Fruit fly (Drosophila melanogaster) whole organism, embryonic: Measurements from ENCODE around the gene upSET.

Experiments
- Abd-B ChIP-seq: fragments of 200-800 bp; sonication (Bioruptor generic); optimal IDR thresholded peaks from 2 replicates; lab custom pipeline; 2018; ENCODE audit warnings: missing biosample characterization, mild to moderate bottlenecking, missing genetic modification characterization, moderate library complexity
- C15 ChIP-seq: fragments of 200-800 bp; sonication (Bioruptor generic); IDR thresholded peaks from 3 replicates; pipeline ENCODE4 v1.3.6; 2022; ENCODE audit warnings: missing biosample characterization, missing genetic modification characterization
- CG10267 ChIP-seq: fragments of 200-800 bp; sonication (Bioruptor generic); optimal IDR thresholded peaks from 2 replicates; lab custom pipeline; 2018; ENCODE audit warnings: missing biosample characterization, mild to moderate bottlenecking, missing genetic modification characterization, moderate library complexity
- CG10431 ChIP-seq: fragments of 200-800 bp; sonication (Bioruptor generic); optimal IDR thresholded peaks from 3 replicates; lab custom pipeline; 2018; ENCODE audit warnings: missing biosample characterization, mild to moderate bottlenecking, missing genetic modification characterization
- CG12659 ChIP-seq: fragments of 200-800 bp; sonication (Bioruptor generic); optimal IDR thresholded peaks from 3 replicates; lab custom pipeline; 2017; ENCODE audit warnings: mild to moderate bottlenecking, missing biosample characterization, missing genetic modification reagents, missing genetic modification characterization
- CG13775 ChIP-seq: fragments of 200-800 bp; sonication (Bioruptor generic); optimal IDR thresholded peaks from 3 replicates; lab custom pipeline; 2017; ENCODE audit warnings: missing biosample characterization, mild to moderate bottlenecking, missing genetic modification characterization
- CG15073 ChIP-seq: fragments of 200-800 bp; sonication (Bioruptor generic); optimal IDR thresholded peaks from 2 replicates; lab custom pipeline; 2016; ENCODE audit warnings: missing biosample characterization, missing genetic modification characterization
- CG17328 ChIP-seq: fragments of 200-800 bp; sonication (Bioruptor generic); IDR thresholded peaks from 2 replicates; pipeline ENCODE4 v1.3.6; 2022; ENCODE audit warnings: missing biosample characterization, missing genetic modification characterization
- CG17361 ChIP-seq: fragments of 200-800 bp; sonication (Bioruptor generic); IDR thresholded peaks from 3 replicates; pipeline ENCODE4 v1.3.6; 2022; ENCODE audit warnings: missing biosample characterization, missing genetic modification characterization
- CG17829 ChIP-seq: fragments of 200-800 bp; optimal IDR thresholded peaks from 2 replicates; lab custom pipeline; 2019; ENCODE audit warnings: missing biosample characterization, mild to moderate bottlenecking, missing genetic modification characterization, moderate library complexity
- CG18262 ChIP-seq: fragments of 200-800 bp; optimal IDR thresholded peaks from 3 replicates; lab custom pipeline; 2019; ENCODE audit warnings: missing biosample characterization, mild to moderate bottlenecking, missing genetic modification characterization, moderate library complexity
- CG2875 ChIP-seq: fragments of 200-800 bp; sonication (Bioruptor generic); optimal IDR thresholded peaks from 2 replicates; lab custom pipeline; 2017; ENCODE audit warnings: missing biosample characterization, mild to moderate bottlenecking, missing genetic modification characterization, missing genetic modification reagents
- CG34224 ChIP-seq: fragments of 200-800 bp; sonication (Bioruptor generic); IDR thresholded peaks from 3 replicates; pipeline ENCODE4 v1.3.6; 2022; ENCODE audit warnings: missing biosample characterization, missing genetic modification characterization; ENCODE audit not compliant: partially characterized antibody
- CG3995 ChIP-seq: fragments of 200-800 bp; sonication (Bioruptor generic); optimal IDR thresholded peaks from 3 replicates; lab custom pipeline; 2016; ENCODE audit warnings: missing biosample characterization, missing genetic modification characterization
- CG4360 ChIP-seq: fragments of 200-800 bp; sonication (Bioruptor generic); IDR thresholded peaks from 2 replicates; pipeline ENCODE4 v1.3.6; 2022; ENCODE audit warnings: missing biosample characterization, missing genetic modification characterization
- CG4820 ChIP-seq: fragments of 200-800 bp; sonication (Bioruptor generic); optimal IDR thresholded peaks from 3 replicates; lab custom pipeline; 2016; ENCODE audit warnings: missing biosample characterization, missing genetic modification characterization
- CG6272 ChIP-seq: fragments of 200-800 bp; sonication (Bioruptor generic); IDR thresholded peaks from 2 replicates; pipeline ENCODE4 v1.3.6; 2022; ENCODE audit warnings: missing biosample characterization, missing genetic modification characterization
- CG6854 ChIP-seq: fragments of 200-800 bp; sonication (Bioruptor generic); optimal IDR thresholded peaks from 3 replicates; lab custom pipeline; 2017; ENCODE audit warnings: missing biosample characterization, mild to moderate bottlenecking, missing genetic modification characterization
- CG7357 ChIP-seq: fragments of 200-800 bp; sonication (Bioruptor generic); IDR thresholded peaks from 3 replicates; pipeline ENCODE4 v1.3.6; 2022; ENCODE audit warnings: missing biosample characterization, missing genetic modification characterization
- CG7745 ChIP-seq: fragments of 200-800 bp; sonication (Bioruptor generic); optimal IDR thresholded peaks from 2 replicates; lab custom pipeline; 2018; ENCODE audit warnings: missing biosample characterization, mild to moderate bottlenecking, missing genetic modification characterization, moderate library complexity
- CG8290 ChIP-seq, 3 experiments: fragments of 200-800 bp; sonication (Bioruptor generic); optimal IDR thresholded peaks; 2 replicates each; lab custom pipeline; 2016 to 2019; ENCODE audit warnings: missing biosample characterization in 3 of 3, missing genetic modification characterization in 3 of 3, mild to moderate bottlenecking in 2 of 3, moderate library complexity in 1 of 3
- CG8359 ChIP-seq: fragments of 200-800 bp; sonication (Bioruptor generic); optimal IDR thresholded peaks from 2 replicates; lab custom pipeline; 2017; ENCODE audit warnings: missing biosample characterization, mild to moderate bottlenecking, missing genetic modification characterization, borderline replicate concordance
- CG8478 ChIP-seq: fragments of >200 bp; optimal IDR thresholded peaks from 2 replicates; lab custom pipeline; 2018
- Camta ChIP-seq: fragments of 200-800 bp; sonication (Bioruptor generic); optimal IDR thresholded peaks from 2 replicates; lab custom pipeline; 2016; ENCODE audit warnings: missing biosample characterization, missing genetic modification characterization
- H15 ChIP-seq: fragments of 200-800 bp; sonication (Bioruptor generic); IDR thresholded peaks from 3 replicates; pipeline ENCODE4 v1.3.6; 2022; ENCODE audit warnings: missing biosample characterization, missing genetic modification characterization
- Hand ChIP-seq: fragments of 200-800 bp; sonication (Bioruptor generic); optimal IDR thresholded peaks from 2 replicates; lab custom pipeline; 2017; ENCODE audit warnings: mild to moderate bottlenecking, missing biosample characterization, missing genetic modification reagents, missing genetic modification characterization
- Hmx ChIP-seq: fragments of 200-800 bp; sonication (Bioruptor generic); optimal IDR thresholded peaks from 2 replicates; lab custom pipeline; 2016; ENCODE audit warnings: missing biosample characterization, missing genetic modification characterization
- Hr51 ChIP-seq, 2 experiments: fragments of 200-800 bp; sonication (Bioruptor generic); optimal IDR thresholded peaks; 2 replicates in 1 of 2; 3 replicates in 1 of 2; lab custom pipeline; 2016 to 2018; ENCODE audit warnings: missing biosample characterization in 2 of 2, missing genetic modification characterization in 2 of 2, mild to moderate bottlenecking in 1 of 2, moderate library complexity in 1 of 2
- Lhr ChIP-seq: fragments of 200-800 bp; sonication (Bioruptor generic); optimal IDR thresholded peaks from 3 replicates; lab custom pipeline; 2017; ENCODE audit warnings: mild to moderate bottlenecking, missing biosample characterization, missing genetic modification reagents, missing genetic modification characterization
- Side ChIP-seq: fragments of 200-800 bp; sonication (Bioruptor generic); optimal IDR thresholded peaks from 2 replicates; lab custom pipeline; 2016; ENCODE audit warnings: missing biosample characterization, missing genetic modification characterization
- Trl ChIP-seq, 3 experiments: fragments of >200 bp in 2 of 3; fragments of 200-800 bp in 1 of 3; sonication (Bioruptor generic) in 1 of 3; optimal IDR thresholded peaks; 2 replicates in 1 of 3; 3 replicates in 2 of 3; lab custom pipeline; 2016 to 2017; ENCODE audit warnings: missing biosample characterization in 1 of 3, missing genetic modification characterization in 1 of 3
- abd-A ChIP-seq: fragments of 200-800 bp; sonication (Bioruptor generic); optimal IDR thresholded peaks from 3 replicates; lab custom pipeline; 2019; ENCODE audit warnings: missing biosample characterization, mild to moderate bottlenecking, missing genetic modification characterization, moderate library complexity
- ash1 ChIP-seq: fragments of 200-800 bp; sonication (Bioruptor generic); optimal IDR thresholded peaks from 2 replicates; lab custom pipeline; 2018; ENCODE audit warnings: missing biosample characterization, mild to moderate bottlenecking, missing genetic modification characterization
- ato ChIP-seq: fragments of 200-800 bp; sonication (Bioruptor generic); IDR thresholded peaks from 2 replicates; pipeline ENCODE4 v1.3.6; 2022; ENCODE audit warnings: missing biosample characterization, missing genetic modification characterization; ENCODE audit not compliant: partially characterized antibody
- cato ChIP-seq: fragments of 200-800 bp; sonication (Bioruptor generic); optimal IDR thresholded peaks from 2 replicates; lab custom pipeline; 2016; ENCODE audit warnings: missing biosample characterization, missing genetic modification characterization, borderline replicate concordance
- da ChIP-seq: fragments of 200-800 bp; sonication (Bioruptor generic); optimal IDR thresholded peaks from 2 replicates; lab custom pipeline; 2016; ENCODE audit warnings: missing biosample characterization, missing genetic modification characterization
- dati ChIP-seq: fragments of 200-800 bp; sonication (Bioruptor generic); IDR thresholded peaks from 2 replicates; pipeline ENCODE4 v1.3.6; 2022; ENCODE audit warnings: missing biosample characterization, missing genetic modification characterization
- fd3F ChIP-seq: fragments of 200-800 bp; sonication (Bioruptor generic); optimal IDR thresholded peaks from 2 replicates; lab custom pipeline; 2018; ENCODE audit warnings: missing biosample characterization, mild to moderate bottlenecking, missing genetic modification characterization, moderate library complexity
- gcm ChIP-seq: fragments of 200-800 bp; sonication (Bioruptor generic); optimal IDR thresholded peaks from 2 replicates; lab custom pipeline; 2019; ENCODE audit warnings: missing biosample characterization, mild to moderate bottlenecking, missing genetic modification characterization, moderate library complexity
- gcm2 ChIP-seq: fragments of 200-800 bp; sonication (Bioruptor generic); optimal IDR thresholded peaks from 2 replicates; lab custom pipeline; 2016; ENCODE audit warnings: missing biosample characterization, missing genetic modification characterization
- kay ChIP-seq: fragments of 200-800 bp; sonication (Bioruptor generic); optimal IDR thresholded peaks from 2 replicates; lab custom pipeline; 2016; ENCODE audit warnings: missing biosample characterization, missing genetic modification characterization
- lab ChIP-seq: fragments of 200-800 bp; sonication (Bioruptor generic); optimal IDR thresholded peaks from 3 replicates; lab custom pipeline; 2017; ENCODE audit warnings: missing biosample characterization, missing genetic modification characterization, mild to moderate bottlenecking, moderate library complexity, missing genetic modification reagents
- lbe ChIP-seq: fragments of 200-800 bp; sonication (Bioruptor generic); optimal IDR thresholded peaks from 2 replicates; lab custom pipeline; 2016; ENCODE audit warnings: missing biosample characterization, mild to moderate bottlenecking, missing genetic modification characterization
- lola ChIP-seq, 3 experiments: fragments of >200 bp in 2 of 3; fragments of 200-800 bp in 1 of 3; sonication (Bioruptor generic) in 1 of 3; optimal IDR thresholded peaks; 2 replicates each; lab custom pipeline; 2017 to 2019; ENCODE audit warnings: missing biosample characterization in 3 of 3, missing genetic modification characterization in 3 of 3, mild to moderate bottlenecking in 1 of 3, moderate library complexity in 1 of 3
- pfk ChIP-seq: fragments of 200-800 bp; sonication (Bioruptor generic); optimal IDR thresholded peaks from 2 replicates; lab custom pipeline; 2018; ENCODE audit warnings: missing biosample characterization, mild to moderate bottlenecking, missing genetic modification characterization, moderate library complexity
- psq ChIP-seq: fragments of 200-800 bp; sonication (Bioruptor generic); optimal IDR thresholded peaks from 2 replicates; lab custom pipeline; 2017; ENCODE audit warnings: missing biosample characterization, missing genetic modification characterization
- schlank ChIP-seq: fragments of 200-800 bp; sonication (Bioruptor generic); optimal IDR thresholded peaks from 2 replicates; lab custom pipeline; 2018; ENCODE audit warnings: missing biosample characterization, mild to moderate bottlenecking, missing genetic modification characterization
- twi ChIP-seq: fragments of 200-800 bp; optimal IDR thresholded peaks from 2 replicates; lab custom pipeline; 2019; ENCODE audit warnings: missing biosample characterization, mild to moderate bottlenecking, missing genetic modification characterization, moderate library complexity
- usp ChIP-seq: fragments of >200 bp; optimal IDR thresholded peaks from 2 replicates; lab custom pipeline; 2017; ENCODE audit warnings: missing biosample characterization, missing genetic modification characterization

Gene upSET

dm6 chr3L:14002524-14003135, 703 bp downstream of the upSET start (continued):
- TF ChIP-seq gcm (GFP tag; lab: Kevin White, UChicago) (no peak), Camta (GFP tag; lab: Kevin White, UChicago) (no peak), pfk (no peak), lab (peak; percentile 35), CG17328 (no peak), CG4820 (GFP tag; lab: Kevin White, UChicago) (no peak), H15 (GFP tag; lab: Robert Waterston, UW) (no peak), CG8290 (GFP tag; optimal IDR thresholded peaks at IDR 0.05; lab: Kevin White, UChicago) (no peak), CG8290 (tag; optimal IDR thresholded peaks at IDR 0.05; lab: Kevin White, UChicago) (peak in 1 of 2 experiments; percentile 75), CG7745 (peak; percentile 2), ato (GFP tag; lab: Robert Waterston, UW) (no peak), CG12659 (peak; percentile 57), Hand (GFP tag; lab: Kevin White, UChicago) (no peak), cato (GFP tag; lab: Kevin White, UChicago) (no peak), Lhr (peak; percentile 2), psq (GFP tag; lab: Kevin White, UChicago) (peak; percentile 100), fd3F (GFP tag; lab: Kevin White, UChicago) (no peak), CG3995 (GFP tag; lab: Kevin White, UChicago) (no peak), Side (GFP tag; lab: Kevin White, UChicago) (no peak), CG8478 (lab: Kevin White, UChicago) (no peak), CG17361 (GFP tag; lab: Robert Waterston, UW) (peak; percentile 8; the same call in 1 of the 3 replicates), CG15073 (GFP tag; lab: Kevin White, UChicago) (no peak), CG8359 (GFP tag; lab: Kevin White, UChicago) (no peak), CG7357 (GFP tag; lab: Robert Waterston, UW) (no peak), schlank (tag; lab: Kevin White, UChicago) (no peak), CG4360 (GFP tag; lab: Robert Waterston, UW) (no peak), Trl (optimal IDR thresholded peaks at IDR 0.05; lab: Kevin White, UChicago) (no peak), Trl (GFP tag; optimal IDR thresholded peaks at IDR 0.05; lab: Kevin White, UChicago) (no peak), da (GFP tag; lab: Kevin White, UChicago) (no peak), C15 (GFP tag; lab: Robert Waterston, UW) (no peak), gcm2 (GFP tag; lab: Kevin White, UChicago) (no peak), CG13775 (GFP tag; lab: Kevin White, UChicago) (no peak), CG6854 (GFP tag; lab: Kevin White, UChicago) (no peak), dati (GFP tag; lab: Robert Waterston, UW) (no peak), Hmx (GFP tag; lab: Kevin White, UChicago) (no peak), lbe (no peak), kay (GFP tag; lab: Kevin White, UChicago) (no peak), CG10431 (GFP tag; lab: Kevin White, UChicago) (no peak), twi (tag; lab: Kevin White, UChicago) (peak; percentile 18), Abd-B (GFP tag; lab: Kevin White, UChicago) (peak; percentile 76), Hr51 (GFP tag; optimal IDR thresholded peaks at IDR 0.05; lab: Kevin White, UChicago) (peak in 1 of 2 experiments; percentile 13), ash1 (GFP tag; lab: Kevin White, UChicago) (no peak), CG34224 (GFP tag; lab: Robert Waterston, UW) (no peak), abd-A (tag; lab: Kevin White, UChicago) (peak; percentile 97), CG10267 (no peak), CG6272 (GFP tag; lab: Robert Waterston, UW) (no peak), CG17829 (peak; percentile 13), usp (GFP tag; lab: Kevin White, UChicago) (no peak), CG2875 (no peak), CG18262 (no peak), lola (GFP tag; optimal IDR thresholded peaks at IDR 0.05; lab: Kevin White, UChicago) (no peak)
